Fruit fly (Drosophila melanogaster) whole organism, embryonic: ENCODE data around the gene beat-IIa.
A peak's percentile ranks its signal among the peaks of the same experiment; 100 is the strongest.

Experiments
- CG1024 ChIP-seq: fragments of 200-800 bp; sonication (Bioruptor generic); IDR thresholded peaks from 2 replicates; pipeline ENCODE4 v1.3.6; 2022; ENCODE audit warnings: missing biosample characterization, missing genetic modification characterization
- CG11560 ChIP-seq: fragments of 200-800 bp; sonication (Bioruptor generic); IDR thresholded peaks from 3 replicates; pipeline ENCODE4 v1.3.6; 2022; ENCODE audit warnings: missing biosample characterization, missing genetic modification characterization
- CG12104 ChIP-seq: fragments of 200-800 bp; sonication (Bioruptor generic); optimal IDR thresholded peaks from 3 replicates; lab custom pipeline; 2016; ENCODE audit warnings: missing biosample characterization, missing genetic modification characterization
- CG12942 ChIP-seq: fragments of 200-800 bp; sonication (Bioruptor generic); optimal IDR thresholded peaks from 3 replicates; lab custom pipeline; 2016; ENCODE audit warnings: missing biosample characterization, missing genetic modification characterization
- CG14710 ChIP-seq: fragments of 200-800 bp; sonication (Bioruptor generic); optimal IDR thresholded peaks from 3 replicates; lab custom pipeline; 2019; ENCODE audit warnings: missing biosample characterization, mild to moderate bottlenecking, missing genetic modification characterization, moderate library complexity
- CG15011 ChIP-seq: fragments of 200-800 bp; sonication (Bioruptor generic); optimal IDR thresholded peaks from 3 replicates; lab custom pipeline; 2018; ENCODE audit warnings: missing biosample characterization, mild to moderate bottlenecking, missing genetic modification characterization
- CG15269 ChIP-seq: fragments of 200-800 bp; sonication (Bioruptor generic); optimal IDR thresholded peaks from 2 replicates; lab custom pipeline; 2018; ENCODE audit warnings: missing biosample characterization, mild to moderate bottlenecking, missing genetic modification characterization, moderate library complexity
- CG15514 ChIP-seq: fragments of 200-800 bp; sonication (Bioruptor generic); optimal IDR thresholded peaks from 3 replicates; lab custom pipeline; 2017; ENCODE audit warnings: missing biosample characterization, missing genetic modification characterization, mild to moderate bottlenecking, moderate library complexity, missing genetic modification reagents
- CG15696 ChIP-seq: fragments of 200-800 bp; sonication (Bioruptor generic); optimal IDR thresholded peaks from 2 replicates; lab custom pipeline; 2019; ENCODE audit warnings: missing biosample characterization, mild to moderate bottlenecking, missing genetic modification characterization, moderate library complexity
- CG16779 ChIP-seq: fragments of 200-800 bp; sonication (Bioruptor generic); IDR thresholded peaks from 2 replicates; pipeline ENCODE4 v1.3.6; 2022; ENCODE audit warnings: missing biosample characterization, missing genetic modification characterization
- CG17829 ChIP-seq: fragments of 200-800 bp; optimal IDR thresholded peaks from 2 replicates; lab custom pipeline; 2019; ENCODE audit warnings: missing biosample characterization, mild to moderate bottlenecking, missing genetic modification characterization, moderate library complexity
- CG17912 ChIP-seq: fragments of 200-800 bp; sonication (Bioruptor generic); optimal IDR thresholded peaks from 2 replicates; lab custom pipeline; 2018; ENCODE audit warnings: missing biosample characterization, mild to moderate bottlenecking, missing genetic modification characterization
- CG2116 ChIP-seq: fragments of 200-800 bp; sonication (Bioruptor generic); optimal IDR thresholded peaks from 3 replicates; lab custom pipeline; 2018; ENCODE audit warnings: missing biosample characterization, mild to moderate bottlenecking, missing genetic modification characterization
- CG2202 ChIP-seq: fragments of 200-800 bp; sonication (Bioruptor generic); optimal IDR thresholded peaks from 2 replicates; lab custom pipeline; 2018; ENCODE audit warnings: missing biosample characterization, mild to moderate bottlenecking, missing genetic modification characterization
- CG2889 ChIP-seq: fragments of 200-800 bp; sonication (Bioruptor generic); IDR thresholded peaks from 3 replicates; pipeline ENCODE4 v1.3.6; 2022; ENCODE audit warnings: missing biosample characterization, missing genetic modification characterization
- CG34376 ChIP-seq: fragments of 200-800 bp; sonication (Bioruptor generic); optimal IDR thresholded peaks from 2 replicates; lab custom pipeline; 2018; ENCODE audit warnings: missing biosample characterization, mild to moderate bottlenecking, missing genetic modification characterization
- CG4360 ChIP-seq: fragments of 200-800 bp; sonication (Bioruptor generic); IDR thresholded peaks from 2 replicates; pipeline ENCODE4 v1.3.6; 2022; ENCODE audit warnings: missing biosample characterization, missing genetic modification characterization
- CG4854 ChIP-seq: fragments of 200-800 bp; sonication (Bioruptor generic); optimal IDR thresholded peaks from 2 replicates; lab custom pipeline; 2016; ENCODE audit warnings: missing biosample characterization, missing genetic modification characterization, inconsistent platforms
- CG5953 ChIP-seq: fragments of 200-800 bp; sonication (Bioruptor generic); IDR thresholded peaks from 2 replicates; pipeline ENCODE4 v1.3.6; 2022; ENCODE audit warnings: missing biosample characterization, missing genetic modification characterization
- CG7357 ChIP-seq: fragments of 200-800 bp; sonication (Bioruptor generic); IDR thresholded peaks from 3 replicates; pipeline ENCODE4 v1.3.6; 2022; ENCODE audit warnings: missing biosample characterization, missing genetic modification characterization
- CG7963 ChIP-seq: fragments of 200-800 bp; sonication (Bioruptor generic); IDR thresholded peaks from 3 replicates; pipeline ENCODE4 v1.3.6; 2022; ENCODE audit warnings: missing biosample characterization, missing genetic modification characterization; ENCODE audit not compliant: partially characterized antibody
- CG9609 ChIP-seq: fragments of 200-800 bp; sonication (Bioruptor generic); optimal IDR thresholded peaks from 3 replicates; lab custom pipeline; 2016; ENCODE audit warnings: missing biosample characterization, missing genetic modification characterization
- Dll ChIP-seq: fragments of 200-800 bp; sonication (Bioruptor generic); IDR thresholded peaks from 4 replicates; pipeline ENCODE4 v1.3.6; 2022; ENCODE audit warnings: missing biosample characterization, missing genetic modification characterization; ENCODE audit not compliant: partially characterized antibody
- Eip74EF ChIP-seq, 2 experiments: fragments of 200-800 bp in 1 of 2; fragments of >200 bp in 1 of 2; sonication (Bioruptor generic) in 1 of 2; optimal IDR thresholded peaks; 2 replicates each; lab custom pipeline; 2017 to 2019; ENCODE audit warnings: missing biosample characterization in 2 of 2, missing genetic modification characterization in 2 of 2, mild to moderate bottlenecking in 1 of 2, moderate library complexity in 1 of 2
- Hand ChIP-seq: fragments of 200-800 bp; sonication (Bioruptor generic); optimal IDR thresholded peaks from 2 replicates; lab custom pipeline; 2017; ENCODE audit warnings: mild to moderate bottlenecking, missing biosample characterization, missing genetic modification reagents, missing genetic modification characterization
- Meics ChIP-seq: fragments of 200-800 bp; sonication (Bioruptor generic); optimal IDR thresholded peaks from 2 replicates; lab custom pipeline; 2017; ENCODE audit warnings: missing biosample characterization, mild to moderate bottlenecking, missing genetic modification characterization
- NK7.1 ChIP-seq: fragments of 200-800 bp; sonication (Bioruptor generic); optimal IDR thresholded peaks from 3 replicates; lab custom pipeline; 2016; ENCODE audit warnings: missing biosample characterization, missing genetic modification characterization
- Poxn ChIP-seq: fragments of 200-800 bp; sonication (Bioruptor generic); IDR thresholded peaks from 2 replicates; pipeline ENCODE4 v1.3.6; 2022; ENCODE audit warnings: missing biosample characterization, missing genetic modification characterization
- Rfx ChIP-seq: fragments of 200-800 bp; sonication (Bioruptor generic); IDR thresholded peaks from 2 replicates; pipeline ENCODE4 v1.3.6; 2022; ENCODE audit warnings: missing biosample characterization, missing genetic modification characterization
- Trl ChIP-seq, 3 experiments: fragments of >200 bp in 2 of 3; fragments of 200-800 bp in 1 of 3; sonication (Bioruptor generic) in 1 of 3; optimal IDR thresholded peaks; 2 replicates in 1 of 3; 3 replicates in 2 of 3; lab custom pipeline; 2016 to 2017; ENCODE audit warnings: missing biosample characterization in 1 of 3, missing genetic modification characterization in 1 of 3
- ase ChIP-seq: fragments of 200-800 bp; sonication (Bioruptor generic); IDR thresholded peaks from 3 replicates; pipeline ENCODE4 v1.3.6; 2022; ENCODE audit warnings: missing biosample characterization, missing genetic modification characterization
- bowl ChIP-seq: fragments of 200-800 bp; sonication (Bioruptor generic); IDR thresholded peaks from 2 replicates; pipeline ENCODE4 v1.3.6; 2022; ENCODE audit warnings: missing biosample characterization, missing genetic modification characterization
- cas ChIP-seq: fragments of 200-800 bp; sonication (Bioruptor generic); IDR thresholded peaks from 2 replicates; pipeline ENCODE4 v1.3.6; 2022; ENCODE audit warnings: missing biosample characterization, missing genetic modification characterization
- dimm ChIP-seq: fragments of 200-800 bp; sonication (Bioruptor generic); IDR thresholded peaks from 2 replicates; pipeline ENCODE4 v1.3.6; 2022; ENCODE audit warnings: missing biosample characterization, missing genetic modification characterization
- ewg ChIP-seq: fragments of 200-800 bp; sonication (Bioruptor generic); optimal IDR thresholded peaks from 3 replicates; lab custom pipeline; 2017; ENCODE audit warnings: mild to moderate bottlenecking, missing biosample characterization, missing genetic modification reagents, missing genetic modification characterization
- fd3F ChIP-seq: fragments of 200-800 bp; sonication (Bioruptor generic); optimal IDR thresholded peaks from 2 replicates; lab custom pipeline; 2018; ENCODE audit warnings: missing biosample characterization, mild to moderate bottlenecking, missing genetic modification characterization, moderate library complexity
- fd64A ChIP-seq: fragments of 200-800 bp; sonication (Bioruptor generic); optimal IDR thresholded peaks from 3 replicates; lab custom pipeline; 2018; ENCODE audit warnings: missing biosample characterization, mild to moderate bottlenecking, missing genetic modification characterization
- gt ChIP-seq: fragments of 200-800 bp; sonication (Bioruptor generic); IDR thresholded peaks from 2 replicates; pipeline ENCODE4 v1.3.6; 2022; ENCODE audit warnings: missing biosample characterization, missing genetic modification characterization
- h ChIP-seq: fragments of >200 bp; optimal IDR thresholded peaks from 2 replicates; lab custom pipeline; 2017
- hbn ChIP-seq: fragments of 200-800 bp; sonication (Bioruptor generic); IDR thresholded peaks from 2 replicates; pipeline ENCODE4 v1.3.6; 2022; ENCODE audit warnings: missing biosample characterization, missing genetic modification characterization; ENCODE audit not compliant: partially characterized antibody
- jing ChIP-seq: fragments of 200-800 bp; sonication (Bioruptor generic); optimal IDR thresholded peaks from 2 replicates; lab custom pipeline; 2018; ENCODE audit warnings: missing biosample characterization, mild to moderate bottlenecking, missing genetic modification characterization
- klu ChIP-seq: fragments of 200-800 bp; sonication (Bioruptor generic); IDR thresholded peaks from 2 replicates; pipeline ENCODE4 v1.3.6; 2022; ENCODE audit warnings: missing biosample characterization, missing genetic modification characterization
- peb ChIP-seq: fragments of 200-800 bp; sonication (Bioruptor generic); IDR thresholded peaks from 2 replicates; pipeline ENCODE4 v1.3.6; 2022; ENCODE audit warnings: missing biosample characterization, missing genetic modification characterization
- pfk ChIP-seq: fragments of 200-800 bp; sonication (Bioruptor generic); optimal IDR thresholded peaks from 2 replicates; lab custom pipeline; 2018; ENCODE audit warnings: missing biosample characterization, mild to moderate bottlenecking, missing genetic modification characterization, moderate library complexity
- repo ChIP-seq: fragments of 200-800 bp; sonication (Bioruptor generic); optimal IDR thresholded peaks from 2 replicates; lab custom pipeline; 2016; ENCODE audit warnings: missing biosample characterization, missing genetic modification characterization
- slp2 ChIP-seq: fragments of 200-800 bp; sonication (Bioruptor generic); optimal IDR thresholded peaks from 2 replicates; lab custom pipeline; 2016; ENCODE audit warnings: missing biosample characterization, missing genetic modification characterization
- sr ChIP-seq: fragments of 200-800 bp; sonication (Bioruptor generic); IDR thresholded peaks from 3 replicates; pipeline ENCODE4 v1.3.6; 2022; ENCODE audit warnings: missing biosample characterization, missing genetic modification characterization
- toy ChIP-seq: fragments of 200-800 bp; sonication (Bioruptor generic); IDR thresholded peaks from 2 replicates; pipeline ENCODE4 v1.3.6; 2022; ENCODE audit warnings: missing biosample characterization, missing genetic modification characterization
- twi ChIP-seq: fragments of 200-800 bp; optimal IDR thresholded peaks from 2 replicates; lab custom pipeline; 2019; ENCODE audit warnings: missing biosample characterization, mild to moderate bottlenecking, missing genetic modification characterization, moderate library complexity
- unc-4 ChIP-seq: fragments of 200-800 bp; sonication (Bioruptor generic); IDR thresholded peaks from 2 replicates; pipeline ENCODE4 v1.3.6; 2022; ENCODE audit warnings: missing biosample characterization, missing genetic modification characterization; ENCODE audit not compliant: partially characterized antibody
- usp ChIP-seq: fragments of >200 bp; optimal IDR thresholded peaks from 2 replicates; lab custom pipeline; 2017; ENCODE audit warnings: missing biosample characterization, missing genetic modification characterization
- zfh1 ChIP-seq: fragments of 200-800 bp; sonication (Bioruptor generic); IDR thresholded peaks from 3 replicates; pipeline ENCODE4 v1.3.6; 2022; ENCODE audit warnings: missing biosample characterization, missing genetic modification characterization

Gene beat-IIa

dm6 chr3R:17371094-17371493 is 5.2 kb upstream of the beat-IIa start (continued):
- TF ChIP-seq CG15269 (tag; lab: Kevin White, UChicago), result peak; percentile 14
- TF ChIP-seq Hand (GFP tag; lab: Kevin White, UChicago), result no peak
- TF ChIP-seq fd64A (GFP tag; lab: Kevin White, UChicago), result no peak
- no peak for TF ChIP-seq dimm (GFP tag; lab: Robert Waterston, UW)
- TF ChIP-seq CG16779 (GFP tag; lab: Robert Waterston, UW), result no peak
- no peak for TF ChIP-seq CG4854 (GFP tag; lab: Kevin White, UChicago)
- TF ChIP-seq Eip74EF (GFP tag; optimal IDR thresholded peaks at IDR 0.05; lab: Kevin White, UChicago), result no peak
- no peak for TF ChIP-seq repo (GFP tag; lab: Kevin White, UChicago)
- no peak for TF ChIP-seq unc-4 (GFP tag; lab: Robert Waterston, UW)
- no peak for TF ChIP-seq CG34376 (GFP tag; lab: Kevin White, UChicago)
- no peak for TF ChIP-seq peb
- no peak for TF ChIP-seq CG12104
- TF ChIP-seq fd3F, result no peak
- TF ChIP-seq Rfx (GFP tag; lab: Robert Waterston, UW), result peak; percentile 62
- TF ChIP-seq CG15696 (tag; lab: Kevin White, UChicago), result no peak
- TF ChIP-seq jing, result no peak
- TF ChIP-seq usp (GFP tag; lab: Kevin White, UChicago), result no peak
- TF ChIP-seq toy (GFP tag; lab: Robert Waterston, UW), result no peak
- TF ChIP-seq CG5953 (GFP tag; lab: Robert Waterston, UW), result no peak
- TF ChIP-seq CG2202, result no peak
- TF ChIP-seq sr, result no peak
- no peak for TF ChIP-seq bowl (GFP tag; lab: Robert Waterston, UW)
- TF ChIP-seq CG15514 (GFP tag; lab: Kevin White, UChicago), result peak; percentile 14
- TF ChIP-seq CG15011 (GFP tag; lab: Kevin White, UChicago), result no peak
- no peak for TF ChIP-seq CG7357 (GFP tag; lab: Robert Waterston, UW)
- TF ChIP-seq CG14710 (tag; lab: Kevin White, UChicago), result no peak
- TF ChIP-seq slp2, result no peak
- no peak for TF ChIP-seq ase (GFP tag; lab: Robert Waterston, UW)
- no peak for TF ChIP-seq Dll (GFP tag; lab: Robert Waterston, UW)
- TF ChIP-seq hbn, result no peak
- no peak for TF ChIP-seq zfh1 (GFP tag; lab: Robert Waterston, UW)
- no peak for TF ChIP-seq CG2889
- TF ChIP-seq klu (GFP tag; lab: Robert Waterston, UW), result no peak
- TF ChIP-seq CG9609, result no peak
- TF ChIP-seq gt (GFP tag; lab: Robert Waterston, UW), result no peak
- TF ChIP-seq h (lab: Kevin White, UChicago), result no peak
- no peak for TF ChIP-seq Poxn (GFP tag; lab: Robert Waterston, UW)
- TF ChIP-seq Meics, result peak; percentile 36
- TF ChIP-seq NK7.1 (GFP tag; lab: Kevin White, UChicago), result no peak
- no peak for TF ChIP-seq CG1024
- TF ChIP-seq CG2116 (GFP tag; lab: Kevin White, UChicago), result no peak
- TF ChIP-seq CG11560 (tag; lab: Robert Waterston, UW), result no peak
- no peak for TF ChIP-seq Trl (optimal IDR thresholded peaks at IDR 0.05; lab: Kevin White, UChicago)
- no peak for TF ChIP-seq Trl (GFP tag; optimal IDR thresholded peaks at IDR 0.05; lab: Kevin White, UChicago)
- TF ChIP-seq ewg (GFP tag; lab: Kevin White, UChicago), result no peak
- TF ChIP-seq CG17829 (tag; lab: Kevin White, UChicago), result no peak
- TF ChIP-seq CG7963, result no peak
- TF ChIP-seq pfk (GFP tag; lab: Kevin White, UChicago), result no peak
- TF ChIP-seq twi (tag; lab: Kevin White, UChicago), result no peak
- TF ChIP-seq CG12942 (GFP tag; lab: Kevin White, UChicago), result no peak
- no peak for TF ChIP-seq CG17912 (GFP tag; lab: Kevin White, UChicago)
- TF ChIP-seq CG4360 (GFP tag; lab: Robert Waterston, UW), result no peak
- no peak for TF ChIP-seq cas (GFP tag; lab: Robert Waterston, UW)
